Worm (Caenorhabditis elegans) whole organism, L4 larva: ENCODE results near the gene ZK355.2.

Source experiments
- F37D6.2 ChIP-seq: sonication (generic microtip); optimal IDR thresholded peaks from 2 replicates; lab custom pipeline; 2016; ENCODE audit warnings: mild to moderate bottlenecking, missing genetic modification characterization, missing compliant biosample characterization
- F44E2.7 ChIP-seq: fragments of 200-800 bp; sonication (Bioruptor generic); IDR thresholded peaks from 2 replicates; pipeline ENCODE4 v2.1.2; 2022; ENCODE audit warnings: missing genetic modification characterization, missing compliant biosample characterization
- R02D3.7 ChIP-seq: fragments of 150-350 bp; sonication (generic microtip); optimal IDR thresholded peaks from 3 replicates; lab custom pipeline; 2014; ENCODE audit warnings: missing biosample characterization, missing genetic modification characterization
- T26A8.4 ChIP-seq: fragments of 200-800 bp; sonication (Bioruptor generic); IDR thresholded peaks from 2 replicates; pipeline ENCODE4 v1.3.6; 2022; ENCODE audit warnings: missing genetic modification characterization, missing compliant biosample characterization
- Y48G9A.11 ChIP-seq: fragments of 200-800 bp; sonication (Bioruptor generic); IDR thresholded peaks from 2 replicates; pipeline ENCODE4 v1.3.6; 2022; ENCODE audit warnings: missing genetic modification reagents, missing genetic modification characterization, missing compliant biosample characterization
- ZK337.2 ChIP-seq: fragments of 200-800 bp; sonication (Bioruptor generic); IDR thresholded peaks from 2 replicates; pipeline ENCODE4 v1.3.6; 2022; ENCODE audit warnings: missing genetic modification reagents, missing genetic modification characterization, missing compliant biosample characterization
- aha-1 ChIP-seq: fragments of 150-350 bp; peaks from one replicate; lab custom pipeline; 2014; ENCODE audit warnings: missing biosample characterization, missing genetic modification characterization
- ama-1 ChIP-seq: fragments of 150-350 bp; optimal IDR thresholded peaks from 2 replicates; lab custom pipeline; 2014; ENCODE audit warnings: inconsistent platforms, mixed read lengths
- arid-1 ChIP-seq: fragments of 200-800 bp; sonication (Bioruptor generic); conservative IDR thresholded peaks from 2 replicates; pipeline ENCODE4 v1.3.6; 2022; ENCODE audit warnings: missing genetic modification reagents, missing genetic modification characterization, missing compliant biosample characterization
- ceh-82 ChIP-seq: sonication (generic microtip); optimal IDR thresholded peaks from 2 replicates; lab custom pipeline; 2017; ENCODE audit warnings: missing biosample characterization, missing genetic modification characterization
- ces-1 ChIP-seq: fragments of 150-350 bp; sonication (generic microtip); optimal IDR thresholded peaks from 4 replicates; lab custom pipeline; 2014; ENCODE audit warnings: missing biosample characterization, missing genetic modification reagents, missing genetic modification characterization
- cey-2 ChIP-seq: sonication (generic microtip); optimal IDR thresholded peaks from 3 replicates; lab custom pipeline; 2017; ENCODE audit warnings: missing genetic modification characterization, mild to moderate bottlenecking, missing compliant biosample characterization, antibody characterized with exemption, borderline replicate concordance; ENCODE audit not compliant: insufficient read depth
- ctbp-1 ChIP-seq: fragments of 200-800 bp; sonication (Bioruptor generic); IDR thresholded peaks from 2 replicates; pipeline ENCODE4 v1.3.6; 2022; ENCODE audit warnings: missing genetic modification reagents, missing genetic modification characterization, missing compliant biosample characterization
- daf-19 ChIP-seq: fragments of 200-800 bp; sonication (Bioruptor generic); conservative IDR thresholded peaks from 2 replicates; pipeline ENCODE4 v1.3.6; 2022; ENCODE audit warnings: missing genetic modification characterization, missing compliant biosample characterization
- dmd-9 ChIP-seq: fragments of 200-800 bp; sonication (Bioruptor generic); IDR thresholded peaks from 2 replicates; pipeline ENCODE4 v1.3.6; 2022; ENCODE audit warnings: missing genetic modification reagents, missing genetic modification characterization, missing compliant biosample characterization
- egl-27 ChIP-seq: sonication (generic microtip); optimal IDR thresholded peaks from 3 replicates; lab custom pipeline; 2017; ENCODE audit warnings: missing biosample characterization, missing genetic modification reagents, missing genetic modification characterization
- egl-43 ChIP-seq: fragments of 200-800 bp; sonication (Bioruptor generic); IDR thresholded peaks from 2 replicates; pipeline ENCODE4 v1.3.6; 2022; ENCODE audit warnings: missing genetic modification reagents, missing genetic modification characterization, missing compliant biosample characterization
- fkh-10 ChIP-seq: fragments of 150-350 bp; optimal IDR thresholded peaks from 2 replicates; lab custom pipeline; 2014; ENCODE audit warnings: missing biosample characterization, missing genetic modification reagents, missing genetic modification characterization
- gei-8 ChIP-seq: fragments of 200-800 bp; sonication (Bioruptor generic); optimal IDR thresholded peaks from 2 replicates; lab custom pipeline; 2018; ENCODE audit warnings: mild to moderate bottlenecking, missing genetic modification characterization, missing compliant biosample characterization
- hlh-11 ChIP-seq: fragments of 200-800 bp; sonication (Bioruptor generic); optimal IDR thresholded peaks from 2 replicates; lab custom pipeline; 2018; ENCODE audit warnings: mild to moderate bottlenecking, missing genetic modification characterization, missing compliant biosample characterization
- hlh-30 ChIP-seq: sonication (generic microtip); optimal IDR thresholded peaks from 2 replicates; lab custom pipeline; 2017; ENCODE audit warnings: antibody characterized with exemption, mild to moderate bottlenecking, missing genetic modification characterization, missing compliant biosample characterization; ENCODE audit not compliant: insufficient read depth
- hmg-1.1 ChIP-seq: fragments of 200-800 bp; sonication (Bioruptor generic); IDR thresholded peaks from 2 replicates; pipeline ENCODE4 v1.3.6; 2022; ENCODE audit warnings: missing genetic modification reagents, missing genetic modification characterization, missing compliant biosample characterization
- lin-1 ChIP-seq: fragments of 200-800 bp; sonication (Bioruptor generic); IDR thresholded peaks from 2 replicates; pipeline ENCODE4 v1.3.6; 2022; ENCODE audit warnings: missing genetic modification reagents, missing genetic modification characterization, missing compliant biosample characterization
- lin-13 ChIP-seq: fragments of 150-350 bp; optimal IDR thresholded peaks from 2 replicates; lab custom pipeline; 2014; ENCODE audit warnings: missing biosample characterization, missing genetic modification reagents, missing genetic modification characterization
- lin-15B ChIP-seq: fragments of 150-350 bp; sonication (generic microtip); optimal IDR thresholded peaks from 3 replicates; lab custom pipeline; 2014; ENCODE audit warnings: missing biosample characterization, missing genetic modification characterization
- lir-3 ChIP-seq: sonication (generic microtip); optimal IDR thresholded peaks from 2 replicates; lab custom pipeline; 2016; ENCODE audit warnings: mild to moderate bottlenecking, missing genetic modification characterization, missing compliant biosample characterization
- lsy-2 ChIP-seq, 2 experiments: fragments of 150-350 bp in 1 of 2; sonication (generic microtip) in 1 of 2; optimal IDR thresholded peaks; 2 replicates each; lab custom pipeline; 2014 to 2017; ENCODE audit warnings: missing biosample characterization in 2 of 2, missing genetic modification characterization in 2 of 2
- madf-9 ChIP-seq: fragments of 200-800 bp; sonication (Bioruptor generic); conservative IDR thresholded peaks from 2 replicates; pipeline ENCODE4 v1.3.6; 2022; ENCODE audit warnings: missing genetic modification reagents, missing genetic modification characterization, missing compliant biosample characterization
- mdl-1 ChIP-seq, 2 experiments: fragments of 150-350 bp in 1 of 2; sonication (generic microtip) in 1 of 2; optimal IDR thresholded peaks; 2 replicates each; lab custom pipeline; 2014 to 2017; ENCODE audit warnings: missing biosample characterization in 2 of 2, missing genetic modification characterization in 2 of 2
- mxl-2 ChIP-seq: fragments of 200-800 bp; sonication (Bioruptor generic); conservative IDR thresholded peaks from 2 replicates; pipeline ENCODE4 v1.3.6; 2022; ENCODE audit warnings: missing genetic modification reagents, missing genetic modification characterization, missing compliant biosample characterization
- set-16 ChIP-seq: fragments of 200-800 bp; sonication (Bioruptor generic); IDR thresholded peaks from 2 replicates; pipeline ENCODE4 v1.3.6; 2022; ENCODE audit warnings: missing genetic modification reagents, missing genetic modification characterization, missing compliant biosample characterization
- skn-1 ChIP-seq: fragments of 150-350 bp; optimal IDR thresholded peaks from 2 replicates; lab custom pipeline; 2014; ENCODE audit warnings: missing biosample characterization, missing genetic modification characterization
- zfp-3 ChIP-seq: fragments of 200-800 bp; sonication (Bioruptor generic); conservative IDR thresholded peaks from 2 replicates; pipeline ENCODE4 v1.3.6; 2022; ENCODE audit warnings: missing genetic modification reagents, missing genetic modification characterization, missing compliant biosample characterization
- zip-2 ChIP-seq: fragments of 150-350 bp; optimal IDR thresholded peaks from 2 replicates; lab custom pipeline; 2014; ENCODE audit warnings: missing biosample characterization, missing genetic modification characterization

ZK355.2 gene

DNA sequence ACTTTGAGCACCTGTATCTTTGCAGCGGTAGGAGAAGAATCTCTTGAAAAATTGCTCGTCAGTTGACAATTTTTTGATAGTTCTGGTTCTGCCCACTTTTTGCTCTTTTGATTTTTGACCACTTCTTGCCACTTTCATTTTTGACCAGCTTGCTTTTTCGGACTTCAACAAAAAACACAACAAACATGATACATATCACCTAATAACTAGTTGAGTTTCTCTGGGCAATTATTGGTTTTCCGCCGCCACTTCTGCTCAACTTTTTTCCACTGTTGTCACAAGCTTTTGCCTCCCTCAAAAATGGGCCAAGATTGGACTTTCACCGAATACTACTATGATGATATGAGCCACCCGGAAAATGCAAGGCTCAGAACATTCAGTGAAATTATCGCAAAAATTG is 34.6 kb downstream of the ZK355.2 start, which contains the start of gene srw-60:
Gene srw-60 (plus strand): TSS at position 301 of the 400 bp plus-strand sequence.
- TF ChIP-seq F44E2.7 (GFP tag; lab: Robert Waterston, UW): no peak
- no peak for TF ChIP-seq zip-2 (tag; lab: Kevin White, UChicago)
- TF ChIP-seq arid-1 (GFP tag; lab: Robert Waterston, UW): no peak
- TF ChIP-seq ceh-82: no peak
- TF ChIP-seq daf-19 (GFP tag; lab: Robert Waterston, UW): no peak
- TF ChIP-seq zfp-3 (GFP tag; lab: Robert Waterston, UW): no peak

DNA sequence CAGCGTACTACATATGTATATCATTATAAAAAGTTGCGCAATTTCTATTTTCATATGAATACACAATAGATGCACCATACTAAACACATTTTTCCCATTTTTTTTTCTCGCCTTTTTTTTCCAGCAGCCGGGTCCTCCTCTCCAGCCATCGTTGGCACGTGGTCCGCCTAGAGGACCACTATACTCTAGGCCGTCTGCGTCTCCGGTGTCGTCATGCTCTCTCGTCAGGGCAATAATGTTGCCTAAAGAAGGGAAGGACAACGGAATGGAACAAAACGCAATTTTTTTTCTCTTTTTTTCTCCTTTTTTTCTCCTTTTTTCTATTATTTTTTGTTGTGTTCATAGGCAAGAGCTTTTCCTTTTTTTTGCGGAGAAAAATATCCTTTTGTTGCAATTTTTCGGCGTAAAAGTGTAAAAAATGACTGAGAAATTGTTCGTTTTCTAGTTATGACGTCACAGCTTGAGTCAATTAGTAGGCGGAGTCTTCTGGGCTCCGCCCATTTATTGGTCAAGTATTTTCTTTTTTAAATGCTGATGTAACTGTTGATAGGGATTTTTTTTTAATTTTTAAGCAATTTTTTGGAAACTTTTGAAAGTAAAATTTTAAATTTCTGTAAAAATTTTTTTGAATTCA is 38.9 kb downstream of the ZK355.2 start:
- TF ChIP-seq lin-15B (tag; lab: Kevin White, UChicago) (no peak), lin-1 (GFP tag; lab: Robert Waterston, UW) (no peak), ama-1 (lab: Kevin White, UChicago) (no peak), Y48G9A.11 (GFP tag; lab: Robert Waterston, UW) (no peak), F37D6.2 (tag; lab: Kevin White, UChicago) (peak; percentile 23), R02D3.7 (tag; lab: Kevin White, UChicago) (no peak), cey-2 (tag; lab: Kevin White, UChicago) (no peak), gei-8 (no peak), set-16 (peak; percentile 24; the same call in 1 of the 2 replicates), mxl-2 (GFP tag; lab: Robert Waterston, UW) (no peak), madf-9 (GFP tag; lab: Robert Waterston, UW) (no peak), egl-27 (tag; lab: Kevin White, UChicago) (no peak), hmg-1.1 (GFP tag; lab: Robert Waterston, UW) (peak; percentile 55; the same call in 1 of the 2 replicates), ces-1 (GFP tag; lab: Kevin White, UChicago) (peak; percentile 21), aha-1 (tag; lab: Kevin White, UChicago) (peak; percentile 93), egl-43 (GFP tag; lab: Robert Waterston, UW) (0 out of 2 replicates have a peak, but pooled peaks have one; percentile 32), hlh-30 (tag; lab: Kevin White, UChicago) (peak; percentile 72), mdl-1 (tag; optimal IDR thresholded peaks at IDR 0.05; lab: Kevin White, UChicago) (peak; percentile 71 to 95), ctbp-1 (GFP tag; lab: Robert Waterston, UW) (peak; percentile 60; the same call in 1 of the 2 replicates), hlh-11 (tag; lab: Kevin White, UChicago) (peak; percentile 18), lir-3 (tag; lab: Kevin White, UChicago) (no peak), lsy-2 (tag; optimal IDR thresholded peaks at IDR 0.05; lab: Kevin White, UChicago) (peak in 1 of 2 experiments; percentile 23), skn-1 (tag; lab: Kevin White, UChicago) (no peak), fkh-10 (peak; percentile 92)

- peak; percentile 91 for TF ChIP-seq aha-1 (tag; lab: Kevin White, UChicago)
- TF ChIP-seq T26A8.4 (GFP tag; lab: Robert Waterston, UW): no peak
- no peak for TF ChIP-seq dmd-9
- TF ChIP-seq ZK337.2 (GFP tag; lab: Robert Waterston, UW): no peak
These were observed 39.9 kb downstream of the ZK355.2 start for ce11 chrII:2963619-2964018.

ce11 chrII:2965215-2965998 is 41.7 kb downstream of the ZK355.2 start:
- TF ChIP-seq aha-1 (tag; lab: Kevin White, UChicago) (peak; percentile 76), set-16 (0 out of 2 replicates have a peak, but pooled peaks have one; percentile 22), arid-1 (GFP tag; lab: Robert Waterston, UW) (0 out of 2 replicates have a peak, but pooled peaks have one; percentile 3), lin-13 (GFP tag; lab: Kevin White, UChicago) (no peak)
